Fruit fly (Drosophila melanogaster) whole organism, embryonic: Measurements from ENCODE around the gene DAAM.
A peak's percentile ranks its signal among the peaks of the same experiment; 100 is the strongest.

Experiments used
- BEAF-32 ChIP-seq: fragments of 200-800 bp; sonication (Bioruptor generic); optimal IDR thresholded peaks from 3 replicates; lab custom pipeline; 2017; ENCODE audit warnings: missing biosample characterization, missing genetic modification characterization, mild to moderate bottlenecking, moderate library complexity, missing genetic modification reagents
- CG1024 ChIP-seq: fragments of 200-800 bp; sonication (Bioruptor generic); IDR thresholded peaks from 2 replicates; pipeline ENCODE4 v1.3.6; 2022; ENCODE audit warnings: missing biosample characterization, missing genetic modification characterization
- CG11093 ChIP-seq: fragments of 200-800 bp; sonication (Bioruptor generic); IDR thresholded peaks from 3 replicates; pipeline ENCODE4 v1.3.6; 2022; ENCODE audit warnings: missing biosample characterization, missing genetic modification characterization
- CG12236 ChIP-seq: fragments of 200-800 bp; sonication (Bioruptor generic); optimal IDR thresholded peaks from 2 replicates; lab custom pipeline; 2016; ENCODE audit warnings: missing biosample characterization, missing genetic modification characterization
- CG14050 ChIP-seq: fragments of 200-800 bp; sonication (Bioruptor generic); IDR thresholded peaks from 3 replicates; pipeline ENCODE4 v1.3.6; 2022; ENCODE audit warnings: missing biosample characterization, missing genetic modification characterization
- CG14667 ChIP-seq: fragments of 200-800 bp; sonication (Bioruptor generic); IDR thresholded peaks from 2 replicates; pipeline ENCODE4 v1.3.6; 2022; ENCODE audit warnings: missing biosample characterization, missing genetic modification characterization
- CG14860 ChIP-seq: fragments of 200-800 bp; sonication (Bioruptor generic); IDR thresholded peaks from 3 replicates; pipeline ENCODE4 v1.3.6; 2022; ENCODE audit warnings: missing biosample characterization, missing genetic modification characterization; ENCODE audit not compliant: partially characterized antibody
- CG15601 ChIP-seq: fragments of 200-800 bp; sonication (Bioruptor generic); optimal IDR thresholded peaks from 3 replicates; lab custom pipeline; 2019; ENCODE audit warnings: missing biosample characterization, mild to moderate bottlenecking, missing genetic modification characterization, moderate library complexity
- CG1602 ChIP-seq: fragments of 200-800 bp; sonication (Bioruptor generic); optimal IDR thresholded peaks from 3 replicates; lab custom pipeline; 2016; ENCODE audit warnings: missing biosample characterization, missing genetic modification characterization
- CG17328 ChIP-seq: fragments of 200-800 bp; sonication (Bioruptor generic); IDR thresholded peaks from 2 replicates; pipeline ENCODE4 v1.3.6; 2022; ENCODE audit warnings: missing biosample characterization, missing genetic modification characterization
- CG17912 ChIP-seq: fragments of 200-800 bp; sonication (Bioruptor generic); optimal IDR thresholded peaks from 2 replicates; lab custom pipeline; 2018; ENCODE audit warnings: missing biosample characterization, mild to moderate bottlenecking, missing genetic modification characterization
- CG1792 ChIP-seq: fragments of 200-800 bp; sonication (Bioruptor generic); optimal IDR thresholded peaks from 2 replicates; lab custom pipeline; 2016; ENCODE audit warnings: missing biosample characterization, missing genetic modification characterization
- CG18262 ChIP-seq: fragments of 200-800 bp; optimal IDR thresholded peaks from 3 replicates; lab custom pipeline; 2019; ENCODE audit warnings: missing biosample characterization, mild to moderate bottlenecking, missing genetic modification characterization, moderate library complexity
- CG18476 ChIP-seq: fragments of 200-800 bp; sonication (Bioruptor generic); optimal IDR thresholded peaks from 2 replicates; lab custom pipeline; 2016; ENCODE audit warnings: missing biosample characterization, mild to moderate bottlenecking, missing genetic modification characterization
- CG2129 ChIP-seq: fragments of 200-800 bp; sonication (Bioruptor generic); IDR thresholded peaks from 2 replicates; pipeline ENCODE4 v1.3.6; 2022; ENCODE audit warnings: missing biosample characterization, missing genetic modification characterization; ENCODE audit not compliant: partially characterized antibody
- CG2712 ChIP-seq: fragments of 200-800 bp; optimal IDR thresholded peaks from 3 replicates; lab custom pipeline; 2019; ENCODE audit warnings: missing biosample characterization, mild to moderate bottlenecking, missing genetic modification characterization, moderate library complexity
- CG31441 ChIP-seq: fragments of 200-800 bp; sonication (Bioruptor generic); IDR thresholded peaks from 2 replicates; pipeline ENCODE4 v1.3.6; 2022; ENCODE audit warnings: missing biosample characterization, missing genetic modification characterization
- CG3163 ChIP-seq: fragments of 200-800 bp; sonication (Bioruptor generic); optimal IDR thresholded peaks from 3 replicates; lab custom pipeline; 2016; ENCODE audit warnings: missing biosample characterization, missing genetic modification characterization
- CG34376 ChIP-seq: fragments of 200-800 bp; sonication (Bioruptor generic); optimal IDR thresholded peaks from 2 replicates; lab custom pipeline; 2018; ENCODE audit warnings: missing biosample characterization, mild to moderate bottlenecking, missing genetic modification characterization
- CG6272 ChIP-seq: fragments of 200-800 bp; sonication (Bioruptor generic); IDR thresholded peaks from 2 replicates; pipeline ENCODE4 v1.3.6; 2022; ENCODE audit warnings: missing biosample characterization, missing genetic modification characterization
- CG7556 ChIP-seq: fragments of 200-800 bp; sonication (Bioruptor generic); optimal IDR thresholded peaks from 2 replicates; lab custom pipeline; 2017; ENCODE audit warnings: missing biosample characterization, mild to moderate bottlenecking, missing genetic modification characterization
- CG8089 ChIP-seq: fragments of 200-800 bp; sonication (Bioruptor generic); optimal IDR thresholded peaks from 3 replicates; lab custom pipeline; 2016; ENCODE audit warnings: missing biosample characterization, missing genetic modification characterization
- CG8359 ChIP-seq: fragments of 200-800 bp; sonication (Bioruptor generic); optimal IDR thresholded peaks from 2 replicates; lab custom pipeline; 2017; ENCODE audit warnings: missing biosample characterization, mild to moderate bottlenecking, missing genetic modification characterization, borderline replicate concordance
- CG9215 ChIP-seq: fragments of 200-800 bp; sonication (Bioruptor generic); IDR thresholded peaks from 2 replicates; pipeline ENCODE4 v1.3.6; 2022; ENCODE audit warnings: missing biosample characterization, missing genetic modification characterization
- CG9797 ChIP-seq: fragments of 200-800 bp; sonication (Bioruptor generic); optimal IDR thresholded peaks from 3 replicates; lab custom pipeline; 2018; ENCODE audit warnings: missing biosample characterization, mild to moderate bottlenecking, missing genetic modification characterization
- Dek ChIP-seq: fragments of 200-800 bp; sonication (Bioruptor generic); optimal IDR thresholded peaks from 3 replicates; lab custom pipeline; 2019; ENCODE audit warnings: missing biosample characterization, mild to moderate bottlenecking, missing genetic modification characterization, moderate library complexity
- Doc2 ChIP-seq: fragments of 200-800 bp; sonication (Bioruptor generic); IDR thresholded peaks from 2 replicates; pipeline ENCODE4 v1.3.6; 2022; ENCODE audit warnings: missing biosample characterization, missing genetic modification characterization
- Eip74EF ChIP-seq, 2 experiments: fragments of 200-800 bp in 1 of 2; fragments of >200 bp in 1 of 2; sonication (Bioruptor generic) in 1 of 2; optimal IDR thresholded peaks; 2 replicates each; lab custom pipeline; 2017 to 2019; ENCODE audit warnings: missing biosample characterization in 2 of 2, missing genetic modification characterization in 2 of 2, mild to moderate bottlenecking in 1 of 2, moderate library complexity in 1 of 2
- Ets97D ChIP-seq: fragments of 200-800 bp; sonication (Bioruptor generic); optimal IDR thresholded peaks from 3 replicates; lab custom pipeline; 2016; ENCODE audit warnings: missing biosample characterization, missing genetic modification characterization
- HLH54F ChIP-seq: fragments of 200-800 bp; sonication (Bioruptor generic); optimal IDR thresholded peaks from 3 replicates; lab custom pipeline; 2016; ENCODE audit warnings: missing biosample characterization, missing genetic modification characterization
- Hey ChIP-seq: fragments of 200-800 bp; sonication (Bioruptor generic); optimal IDR thresholded peaks from 3 replicates; lab custom pipeline; 2018; ENCODE audit warnings: missing biosample characterization, mild to moderate bottlenecking, missing genetic modification characterization
- Max ChIP-seq: fragments of 200-800 bp; sonication (Bioruptor generic); optimal IDR thresholded peaks from 2 replicates; lab custom pipeline; 2016; ENCODE audit warnings: missing biosample characterization, mild to moderate bottlenecking, missing genetic modification characterization
- Optix ChIP-seq: fragments of 200-800 bp; sonication (Bioruptor generic); IDR thresholded peaks from 3 replicates; pipeline ENCODE4 v1.3.6; 2022; ENCODE audit warnings: missing biosample characterization, missing genetic modification characterization
- Rx ChIP-seq: fragments of 200-800 bp; sonication (Bioruptor generic); IDR thresholded peaks from 2 replicates; pipeline ENCODE4 v1.3.6; 2022; ENCODE audit warnings: missing biosample characterization, missing genetic modification characterization
- ac ChIP-seq: fragments of 200-800 bp; sonication (Bioruptor generic); optimal IDR thresholded peaks from 3 replicates; lab custom pipeline; 2017; ENCODE audit warnings: missing biosample characterization, mild to moderate bottlenecking, missing genetic modification characterization
- dm ChIP-seq: fragments of 200-800 bp; sonication (Bioruptor generic); optimal IDR thresholded peaks from 3 replicates; lab custom pipeline; 2016; ENCODE audit warnings: missing biosample characterization, missing genetic modification characterization
- dpn ChIP-seq, 2 experiments: fragments of 200-800 bp; sonication (Bioruptor generic); optimal IDR thresholded peaks; 3 replicates each; lab custom pipeline; 2016; ENCODE audit warnings: missing biosample characterization in 2 of 2, missing genetic modification characterization in 2 of 2
- gsb ChIP-seq: fragments of 200-800 bp; sonication (Bioruptor generic); IDR thresholded peaks from 2 replicates; pipeline ENCODE4 v1.3.6; 2022; ENCODE audit warnings: missing biosample characterization, missing genetic modification characterization
- h ChIP-seq: fragments of >200 bp; optimal IDR thresholded peaks from 2 replicates; lab custom pipeline; 2017
- klu ChIP-seq: fragments of 200-800 bp; sonication (Bioruptor generic); IDR thresholded peaks from 2 replicates; pipeline ENCODE4 v1.3.6; 2022; ENCODE audit warnings: missing biosample characterization, missing genetic modification characterization
- nom ChIP-seq: fragments of 200-800 bp; sonication (Bioruptor generic); optimal IDR thresholded peaks from 2 replicates; lab custom pipeline; 2017; ENCODE audit warnings: missing biosample characterization, missing genetic modification characterization, mild to moderate bottlenecking, moderate library complexity, missing genetic modification reagents
- odd ChIP-seq: fragments of 200-800 bp; sonication (Bioruptor generic); optimal IDR thresholded peaks from 2 replicates; lab custom pipeline; 2017; ENCODE audit warnings: missing biosample characterization, mild to moderate bottlenecking, missing genetic modification characterization
- ro ChIP-seq: fragments of 200-800 bp; sonication (Bioruptor generic); IDR thresholded peaks from 2 replicates; pipeline ENCODE4 v1.3.6; 2022; ENCODE audit warnings: missing biosample characterization, missing genetic modification characterization
- sc ChIP-seq, 3 experiments: fragments of >200 bp in 2 of 3; fragments of 200-800 bp in 1 of 3; sonication (Bioruptor generic) in 1 of 3; optimal IDR thresholded peaks; 2 replicates in 2 of 3; 3 replicates in 1 of 3; lab custom pipeline; 2017; ENCODE audit warnings: mild to moderate bottlenecking in 1 of 3, missing biosample characterization in 1 of 3, missing genetic modification characterization in 1 of 3, missing genetic modification reagents in 1 of 3
- sob ChIP-seq: fragments of 200-800 bp; sonication (Bioruptor generic); IDR thresholded peaks from 2 replicates; pipeline ENCODE4 v1.3.6; 2022; ENCODE audit warnings: missing biosample characterization, missing genetic modification characterization
- tin ChIP-seq: fragments of 200-800 bp; sonication (Bioruptor generic); optimal IDR thresholded peaks from 3 replicates; lab custom pipeline; 2016; ENCODE audit warnings: missing biosample characterization, missing genetic modification characterization
- tio ChIP-seq: fragments of 200-800 bp; sonication (Bioruptor generic); optimal IDR thresholded peaks from 2 replicates; lab custom pipeline; 2017; ENCODE audit warnings: missing biosample characterization, missing genetic modification characterization, inconsistent platforms
- ttk ChIP-seq: fragments of 200-800 bp; sonication (Bioruptor generic); IDR thresholded peaks from 2 replicates; pipeline ENCODE4 v2.1.2; 2022; ENCODE audit warnings: missing biosample characterization, missing genetic modification characterization
- unc-4 ChIP-seq: fragments of 200-800 bp; sonication (Bioruptor generic); IDR thresholded peaks from 2 replicates; pipeline ENCODE4 v1.3.6; 2022; ENCODE audit warnings: missing biosample characterization, missing genetic modification characterization; ENCODE audit not compliant: partially characterized antibody

Gene DAAM

dm6 chrX:1276757-1277527 lies 45.2 kb downstream of the DAAM start (continued):
- peak; percentile 78 for TF ChIP-seq Max (GFP tag; lab: Kevin White, UChicago)
- TF ChIP-seq ro (GFP tag; lab: Robert Waterston, UW) = peak; percentile 61
- no peak for TF ChIP-seq h (lab: Kevin White, UChicago)
- TF ChIP-seq HLH54F (GFP tag; lab: Kevin White, UChicago) = peak; percentile 91
- TF ChIP-seq CG14050 (GFP tag; lab: Robert Waterston, UW) = peak; percentile 93
- peak; percentile 82 for TF ChIP-seq CG8089 (GFP tag; lab: Kevin White, UChicago)
- TF ChIP-seq CG18262 = peak; percentile 81
- peak; percentile 90 to 93 for TF ChIP-seq dpn (GFP tag; optimal IDR thresholded peaks at IDR 0.05; lab: Kevin White, UChicago)
- TF ChIP-seq gsb (GFP tag; lab: Robert Waterston, UW) = peak; percentile 91
- peak; percentile 52 for TF ChIP-seq CG15601 (tag; lab: Kevin White, UChicago)
- TF ChIP-seq sc (optimal IDR thresholded peaks at IDR 0.05; lab: Kevin White, UChicago) = no peak
- peak; percentile 78 for TF ChIP-seq sc (GFP tag; optimal IDR thresholded peaks at IDR 0.05; lab: Kevin White, UChicago)
- TF ChIP-seq tin (GFP tag; lab: Kevin White, UChicago) = peak; percentile 83
- TF ChIP-seq CG9215 (GFP tag; lab: Robert Waterston, UW) = peak; percentile 87
- peak; percentile 78 for TF ChIP-seq dm
- TF ChIP-seq Ets97D (GFP tag; lab: Kevin White, UChicago) = peak; percentile 56
- no peak for TF ChIP-seq CG14860 (GFP tag; lab: Robert Waterston, UW)
- TF ChIP-seq ac (GFP tag; lab: Kevin White, UChicago) = no peak
- TF ChIP-seq CG1024 (GFP tag; lab: Robert Waterston, UW) = peak; percentile 48
- peak; percentile 6 for TF ChIP-seq CG9797 (GFP tag; lab: Kevin White, UChicago)
- peak; percentile 91 for TF ChIP-seq CG17328 (GFP tag; lab: Robert Waterston, UW)
- TF ChIP-seq unc-4 = no peak
- TF ChIP-seq Rx = peak; percentile 89
- TF ChIP-seq CG1792 (GFP tag; lab: Kevin White, UChicago) = peak; percentile 90
- TF ChIP-seq tio (GFP tag; lab: Kevin White, UChicago) = peak; percentile 85
- peak; percentile 91 for TF ChIP-seq sob (GFP tag; lab: Robert Waterston, UW)
- peak; percentile 89 for TF ChIP-seq Dek
- peak; percentile 87 for TF ChIP-seq CG31441 (GFP tag; lab: Robert Waterston, UW)
- TF ChIP-seq odd = peak; percentile 87
- no peak for TF ChIP-seq CG2129 (GFP tag; lab: Robert Waterston, UW)
- TF ChIP-seq CG14667 (GFP tag; lab: Robert Waterston, UW) = peak; percentile 83
- TF ChIP-seq Eip74EF (GFP tag; optimal IDR thresholded peaks at IDR 0.05; lab: Kevin White, UChicago) = peak in 1 of 2 experiments; percentile 78
- peak; percentile 92 for TF ChIP-seq Optix
- peak; percentile 80 for TF ChIP-seq CG18476
- peak; percentile 85 for TF ChIP-seq CG6272 (GFP tag; lab: Robert Waterston, UW)
- peak; percentile 88 for TF ChIP-seq CG11093 (GFP tag; lab: Robert Waterston, UW)
- peak; percentile 83 for TF ChIP-seq klu
- TF ChIP-seq CG2712 (tag; lab: Kevin White, UChicago) = peak; percentile 84
- TF ChIP-seq CG7556 = peak; percentile 93
- TF ChIP-seq Hey (tag; lab: Kevin White, UChicago) = peak; percentile 78
- peak; percentile 93 for TF ChIP-seq ttk
- no peak for TF ChIP-seq CG17912 (GFP tag; lab: Kevin White, UChicago)
- peak; percentile 73 for TF ChIP-seq CG1602
- peak; percentile 65 for TF ChIP-seq Doc2 (GFP tag; lab: Robert Waterston, UW)
- TF ChIP-seq CG3163 = peak; percentile 68
- TF ChIP-seq CG34376 (GFP tag; lab: Kevin White, UChicago) = peak; percentile 45
- peak; percentile 3 for TF ChIP-seq BEAF-32 (GFP tag; lab: Kevin White, UChicago)
- TF ChIP-seq CG12236 (GFP tag; lab: Kevin White, UChicago) = peak; percentile 77
- TF ChIP-seq nom (GFP tag; lab: Kevin White, UChicago) = peak; percentile 80
- peak; percentile 70 for TF ChIP-seq CG8359 (GFP tag; lab: Kevin White, UChicago)
